Worm (Caenorhabditis elegans) whole organism, L1 larva: ENCODE measurements around the gene cyn-9.

Experiments used
- C16A3.4 ChIP-seq: fragments of 150-350 bp; optimal IDR thresholded peaks from 2 replicates; lab custom pipeline; 2014; ENCODE audit warnings: missing biosample characterization, missing genetic modification characterization
- C34B4.2 ChIP-seq: sonication (generic microtip); optimal IDR thresholded peaks from 2 replicates; lab custom pipeline; 2017; ENCODE audit warnings: mild to moderate bottlenecking, missing genetic modification characterization, missing compliant biosample characterization
- alr-1 ChIP-seq: fragments of 200-800 bp; sonication (Bioruptor generic); optimal IDR thresholded peaks from 2 replicates; lab custom pipeline; 2018; ENCODE audit warnings: borderline replicate concordance, mild to moderate bottlenecking, missing genetic modification characterization, missing compliant biosample characterization
- blmp-1 ChIP-seq: fragments of 150-350 bp; optimal IDR thresholded peaks from 2 replicates; lab custom pipeline; 2014; ENCODE audit warnings: missing biosample characterization, missing genetic modification characterization
- ces-1 ChIP-seq: fragments of 150-350 bp; optimal IDR thresholded peaks from 2 replicates; lab custom pipeline; 2014; ENCODE audit warnings: missing biosample characterization, missing genetic modification reagents, missing genetic modification characterization
- efl-1 ChIP-seq, 4 experiments: fragments of 150-350 bp; optimal IDR thresholded peaks in 3 of 4; peaks in 1 of 4; 1 replicate in 1 of 4; 2 replicates in 3 of 4; lab custom pipeline; 2014; ENCODE audit warnings: missing biosample characterization in 2 of 4, missing genetic modification characterization in 2 of 4, missing genetic modification reagents in 2 of 4
- efl-3 ChIP-seq: fragments of 200-800 bp; sonication (Bioruptor generic); optimal IDR thresholded peaks from 2 replicates; lab custom pipeline; 2018; ENCODE audit warnings: mild to moderate bottlenecking, missing genetic modification characterization, missing compliant biosample characterization
- egl-13 ChIP-seq: sonication (generic microtip); optimal IDR thresholded peaks from 2 replicates; lab custom pipeline; 2016; ENCODE audit warnings: missing genotype, missing genetic modification reagents, missing genetic modification characterization, missing compliant biosample characterization
- elt-3 ChIP-seq, 6 experiments: fragments of 150-350 bp in 1 of 6; sonication (generic microtip); optimal IDR thresholded peaks; 2 replicates each; lab custom pipeline; 2017 to 2018; ENCODE audit warnings: missing biosample characterization in 6 of 6, missing genetic modification characterization in 6 of 6, inconsistent platforms in 1 of 6
- isw-1 ChIP-seq: fragments of 200-800 bp; sonication (Bioruptor generic); IDR thresholded peaks from 2 replicates; pipeline ENCODE4 v1.3.6; 2022; ENCODE audit warnings: missing genetic modification characterization, missing compliant biosample characterization
- lin-14 ChIP-seq: fragments of 200-800 bp; sonication (Bioruptor generic); optimal IDR thresholded peaks from 2 replicates; lab custom pipeline; 2018; ENCODE audit warnings: mild to moderate bottlenecking, missing genetic modification characterization, moderate library complexity, missing compliant biosample characterization
- mab-9 ChIP-seq: fragments of 200-800 bp; sonication (Bioruptor generic); IDR thresholded peaks from 2 replicates; pipeline ENCODE4 v1.3.6; 2022; ENCODE audit warnings: missing genetic modification reagents, missing genetic modification characterization, missing compliant biosample characterization
- mef-2 ChIP-seq: fragments of 150-350 bp; optimal IDR thresholded peaks from 2 replicates; lab custom pipeline; 2014; ENCODE audit warnings: missing biosample characterization, missing genetic modification characterization
- mep-1 ChIP-seq: fragments of 150-350 bp; optimal IDR thresholded peaks from 2 replicates; lab custom pipeline; 2014; ENCODE audit warnings: missing biosample characterization, missing genetic modification characterization
- nhr-76 ChIP-seq: sonication (generic microtip); optimal IDR thresholded peaks from 2 replicates; lab custom pipeline; 2017; ENCODE audit warnings: missing biosample characterization, missing genetic modification characterization
- nhr-77 ChIP-seq: fragments of 150-350 bp; optimal IDR thresholded peaks from 2 replicates; lab custom pipeline; 2014; ENCODE audit warnings: missing biosample characterization, missing genetic modification characterization
- nhr-85 ChIP-seq: sonication (generic microtip); peaks from one replicate; lab custom pipeline; 2016; ENCODE audit warnings: missing genetic modification characterization, inconsistent platforms, missing compliant biosample characterization
- nhr-90 ChIP-seq: sonication (generic microtip); optimal IDR thresholded peaks from 2 replicates; lab custom pipeline; 2016; ENCODE audit warnings: mild to moderate bottlenecking, missing genetic modification characterization, missing compliant biosample characterization; ENCODE audit not compliant: poor library complexity
- pax-3 ChIP-seq: fragments of 200-800 bp; sonication (Bioruptor generic); optimal IDR thresholded peaks from 2 replicates; lab custom pipeline; 2018; ENCODE audit warnings: mild to moderate bottlenecking, missing genetic modification characterization, moderate library complexity, missing compliant biosample characterization
- rnt-1 ChIP-seq: sonication (generic microtip); optimal IDR thresholded peaks from 2 replicates; lab custom pipeline; 2016; ENCODE audit warnings: mild to moderate bottlenecking, missing genetic modification characterization, moderate library complexity, missing compliant biosample characterization
- skn-1 ChIP-seq: fragments of 150-350 bp; optimal IDR thresholded peaks from 2 replicates; lab custom pipeline; 2014; ENCODE audit warnings: missing biosample characterization, missing genetic modification characterization
- snpc-4 ChIP-seq: fragments of 150-350 bp; optimal IDR thresholded peaks from 2 replicates; lab custom pipeline; 2014; ENCODE audit warnings: missing biosample characterization, missing genetic modification characterization
- unc-62 ChIP-seq: fragments of 150-350 bp; optimal IDR thresholded peaks from 2 replicates; lab custom pipeline; 2014; ENCODE audit warnings: missing biosample characterization, missing genetic modification reagents, missing genetic modification characterization
- vab-15 ChIP-seq: sonication (generic microtip); optimal IDR thresholded peaks from 2 replicates; lab custom pipeline; 2017; ENCODE audit warnings: missing genotype, mild to moderate bottlenecking, missing genetic modification characterization, missing compliant biosample characterization
- zag-1 ChIP-seq: fragments of 150-350 bp; optimal IDR thresholded peaks from 2 replicates; lab custom pipeline; 2014; ENCODE audit warnings: missing biosample characterization, missing genetic modification characterization
- ztf-11 ChIP-seq, 2 experiments: sonication (generic microtip); optimal IDR thresholded peaks; 2 replicates each; lab custom pipeline; 2016 to 2017; ENCODE audit warnings: missing genetic modification characterization in 2 of 2, missing biosample characterization in 1 of 2, missing compliant biosample characterization in 1 of 2

The cyn-9 gene

DNA sequence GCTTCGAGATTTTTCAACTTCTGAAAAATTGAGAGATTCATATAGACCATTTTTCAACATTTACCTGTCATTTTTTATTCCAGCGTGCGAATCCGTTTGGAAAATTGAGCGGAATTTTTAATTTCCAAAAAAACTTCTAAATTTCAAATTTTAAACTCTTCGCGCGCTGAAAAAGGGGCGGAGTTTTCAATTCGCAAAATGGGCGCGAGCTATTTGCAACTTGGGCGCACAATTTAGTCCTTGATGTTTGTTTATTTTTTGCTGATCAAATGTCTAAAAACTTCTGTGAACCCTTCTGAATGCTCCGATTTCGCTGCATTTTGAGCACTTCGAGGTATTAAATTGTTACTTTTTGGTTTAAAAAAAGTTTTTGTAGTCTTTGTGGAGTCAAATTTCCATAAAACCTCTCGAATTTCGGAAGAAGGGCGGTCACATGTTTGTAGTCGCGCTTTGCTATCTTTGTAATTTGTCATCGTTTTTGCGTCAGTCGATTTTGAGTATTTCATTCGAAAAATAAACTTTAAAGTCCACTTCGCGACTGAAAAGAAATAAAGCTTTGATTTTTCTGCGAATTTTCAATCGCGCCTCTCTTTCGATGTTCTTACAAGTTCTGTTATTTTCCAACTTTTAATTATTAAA lies 48.6 kb downstream of the cyn-9 start, which contains the start of the genes madf-8 and gsr-1 (continued):
- TF ChIP-seq nhr-90 (tag; lab: Kevin White, UChicago) (no peak), rnt-1 (tag; lab: Kevin White, UChicago) (peak; percentile 78), unc-62 (GFP tag; lab: Kevin White, UChicago) (no peak), efl-3 (GFP tag; lab: Kevin White, UChicago) (no peak), C34B4.2 (tag; lab: Kevin White, UChicago) (no peak), vab-15 (tag; lab: Kevin White, UChicago) (peak; percentile 39), skn-1 (tag; lab: Kevin White, UChicago) (peak; percentile 53), efl-1 (optimal IDR thresholded peaks at IDR 0.05; lab: Kevin White, UChicago) (peak; percentile 88 to 89), efl-1 (GFP tag; optimal IDR thresholded peaks at IDR 0.05 in 1 of 2; lab: Kevin White, UChicago) (peak; percentile 86 to 98), pax-3 (tag; lab: Kevin White, UChicago) (peak; percentile 40), isw-1 (peak; percentile 43), egl-13 (tag; lab: Kevin White, UChicago) (peak; percentile 4), ztf-11 (tag; optimal IDR thresholded peaks at IDR 0.05; lab: Kevin White, UChicago) (peak in 1 of 2 experiments; percentile 26), elt-3 (tag; optimal IDR thresholded peaks at IDR 0.05; lab: Kevin White, UChicago) (no peak), C16A3.4 (tag; lab: Kevin White, UChicago) (peak; percentile 48), alr-1 (tag; lab: Kevin White, UChicago) (no peak)

DNA sequence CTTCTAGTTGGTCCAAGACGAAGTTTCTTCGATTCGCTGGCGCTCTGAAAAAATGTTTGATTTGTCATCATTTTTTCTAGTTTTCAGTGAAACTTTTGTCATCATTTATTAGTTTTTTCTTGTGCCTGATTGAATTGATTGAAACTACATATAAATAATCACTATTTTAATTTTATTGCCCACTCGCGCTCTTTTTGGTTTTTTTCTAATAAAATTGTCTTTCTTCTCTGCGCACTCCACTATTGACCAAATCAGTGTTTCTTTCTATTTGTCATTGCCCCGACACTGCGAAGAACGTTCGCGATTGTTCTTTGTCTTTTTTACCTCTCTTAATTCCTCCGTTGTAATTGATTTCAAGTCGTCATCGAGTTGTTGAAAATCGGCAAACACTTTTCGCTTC lies 49.2 kb downstream of the cyn-9 start:
- peak; percentile 19 for TF ChIP-seq blmp-1 (tag; lab: Kevin White, UChicago)
- TF ChIP-seq skn-1 (tag; lab: Kevin White, UChicago), result peak; percentile 53
- TF ChIP-seq nhr-76 (tag; lab: Kevin White, UChicago), result no peak
- TF ChIP-seq lin-14 (GFP tag; lab: Kevin White, UChicago), result peak; percentile 28
- TF ChIP-seq pax-3 (tag; lab: Kevin White, UChicago), result no peak
- peak; percentile 24 for TF ChIP-seq mep-1

ce11 chrIII:3649305-3649704 lies 50.1 kb downstream of the cyn-9 start:
- no peak for TF ChIP-seq mab-9 (GFP tag; lab: Robert Waterston, UW)
- no peak for TF ChIP-seq blmp-1 (tag; lab: Kevin White, UChicago)
- no peak for TF ChIP-seq nhr-85 (tag; lab: Kevin White, UChicago)
- TF ChIP-seq nhr-77 (tag; lab: Kevin White, UChicago), result no peak
- no peak for TF ChIP-seq mef-2
- no peak for TF ChIP-seq snpc-4 (tag; lab: Kevin White, UChicago)
- TF ChIP-seq zag-1, result no peak
- no peak for TF ChIP-seq ces-1 (GFP tag; lab: Kevin White, UChicago)
